Fruit fly (Drosophila melanogaster): ENCODE measurements around the gene t-Grip128.

t-Grip128 gene

dm6 chr3L:5017521-5017920 is 20.8 kb upstream of the t-Grip128 start (continued):
- TF ChIP-seq CG15011 (GFP tag; optimal IDR thresholded peaks at IDR 0.05) (no peak), Opbp (GFP tag; IDR thresholded peaks at IDR 0.05; ENCODE audit: partially characterized antibody) (no peak), pho (GFP tag; optimal IDR thresholded peaks at IDR 0.05) (no peak), Scr (GFP tag; IDR thresholded peaks at IDR 0.05; ENCODE audit: partially characterized antibody) (no peak), CG8765 (GFP tag; IDR thresholded peaks at IDR 0.05) (0 out of 2 replicates have a peak, but pooled peaks have one; percentile 28), CG8281 (tag; optimal IDR thresholded peaks at IDR 0.05) (no peak), Hsf (GFP tag; optimal IDR thresholded peaks at IDR 0.05) (peak; percentile 17), dimm (GFP tag; IDR thresholded peaks at IDR 0.05) (no peak), Ptx1 (GFP tag; IDR thresholded peaks at IDR 0.05) (0 out of 2 replicates have a peak, but pooled peaks have one; percentile 14), ftz-f1 (GFP tag; optimal IDR thresholded peaks at IDR 0.05) (no peak), Med (GFP tag) (no peak), CG4820 (GFP tag; optimal IDR thresholded peaks at IDR 0.05) (no peak), Lim3 (GFP tag; IDR thresholded peaks at IDR 0.05) (no peak), CG6791 (GFP tag; IDR thresholded peaks at IDR 0.05; ENCODE audit: partially characterized antibody) (no peak), vvl (GFP tag; IDR thresholded peaks at IDR 0.05) (no peak), tna (GFP tag; IDR thresholded peaks at IDR 0.05; ENCODE audit: partially characterized antibody) (no peak), CG10431 (GFP tag; optimal IDR thresholded peaks at IDR 0.05) (no peak), CG3838 (GFP tag; optimal IDR thresholded peaks at IDR 0.05) (no peak), tin (GFP tag; optimal IDR thresholded peaks at IDR 0.05) (no peak), row (GFP tag; IDR thresholded peaks at IDR 0.05) (peak; percentile 57; the same call in 2 of the 3 replicates), pros (GFP tag; optimal IDR thresholded peaks at IDR 0.05) (no peak), onecut (GFP tag; IDR thresholded peaks at IDR 0.05) (no peak), wdn (GFP tag; IDR thresholded peaks at IDR 0.05) (no peak), Sry-β (GFP tag; optimal IDR thresholded peaks at IDR 0.05) (no peak), lola (GFP tag; optimal IDR thresholded peaks at IDR 0.05) (peak in 1 of 3 experiments; percentile 75), bsh (GFP tag; optimal IDR thresholded peaks at IDR 0.05) (peak in 1 of 2 experiments; percentile 68), CG11085 (GFP tag; IDR thresholded peaks at IDR 0.05) (no peak), gcm2 (GFP tag; optimal IDR thresholded peaks at IDR 0.05) (no peak), Ssrp (tag; optimal IDR thresholded peaks at IDR 0.05) (no peak), gt (GFP tag; IDR thresholded peaks at IDR 0.05) (no peak), CG8944 (GFP tag; optimal IDR thresholded peaks at IDR 0.05) (no peak), CG9609 (GFP tag; optimal IDR thresholded peaks at IDR 0.05) (no peak), nau (GFP tag; optimal IDR thresholded peaks at IDR 0.05) (no peak), dpn (GFP tag; optimal IDR thresholded peaks at IDR 0.05) (no peak), CG1603 (tag; optimal IDR thresholded peaks at IDR 0.05) (no peak), Dref (GFP tag; IDR thresholded peaks at IDR 0.05) (no peak), sug (tag; optimal IDR thresholded peaks at IDR 0.05) (no peak)

- TF ChIP-seq CG16863 (GFP tag; optimal IDR thresholded peaks at IDR 0.05) (no peak), sqz (GFP tag; optimal IDR thresholded peaks at IDR 0.05) (no peak), abd-A (tag; optimal IDR thresholded peaks at IDR 0.05) (no peak), CG13894 (tag; optimal IDR thresholded peaks at IDR 0.05) (no peak), CG10209 (GFP tag; optimal IDR thresholded peaks at IDR 0.05) (no peak), gro (GFP tag; optimal IDR thresholded peaks at IDR 0.05) (no peak), gem (tag; optimal IDR thresholded peaks at IDR 0.05) (no peak), dati (GFP tag; IDR thresholded peaks at IDR 0.05) (no peak), CG30431 (GFP tag; optimal IDR thresholded peaks at IDR 0.05) (no peak), CG12155 (GFP tag; optimal IDR thresholded peaks at IDR 0.05) (no peak), CG6765 (GFP tag; optimal IDR thresholded peaks at IDR 0.05) (no peak), CrebB (tag; optimal IDR thresholded peaks at IDR 0.05) (no peak), ems (GFP tag; optimal IDR thresholded peaks at IDR 0.05) (no peak), ac (GFP tag; optimal IDR thresholded peaks at IDR 0.05) (no peak), CG14667 (GFP tag; IDR thresholded peaks at IDR 0.05) (no peak), Dbx (GFP tag; IDR thresholded peaks at IDR 0.05) (no peak), CG12744 (GFP tag; optimal IDR thresholded peaks at IDR 0.05) (no peak)
Observed at dm6 chr3L:5012033-5012432, 15.4 kb upstream of the t-Grip128 start, which contains the start of gene ATPsynCF6L. Gene ATPsynCF6L, minus strand, starts transcription at chr3L:5012133.
